Worm (Caenorhabditis elegans) whole organism, midembryonic: ENCODE measurements around the gene C54E10.11.

Experiments used
- T22C8.4 ChIP-seq: fragments of 200-800 bp; sonication (Bioruptor generic); IDR thresholded peaks from 2 replicates; pipeline ENCODE4 v1.3.6; 2022; ENCODE audit warnings: missing genetic modification characterization, missing compliant biosample characterization
- flt-1 ChIP-seq: fragments of 200-800 bp; sonication (Bioruptor generic); IDR thresholded peaks from 2 replicates; pipeline ENCODE4 v1.3.6; 2022; ENCODE audit warnings: missing genetic modification characterization, missing compliant biosample characterization
- klf-2 ChIP-seq: fragments of 200-800 bp; sonication (Bioruptor generic); conservative IDR thresholded peaks from 2 replicates; pipeline ENCODE4 v1.3.6; 2022; ENCODE audit warnings: missing genetic modification reagents, missing genetic modification characterization, missing compliant biosample characterization
- med-1 ChIP-seq: sonication (generic microtip); optimal IDR thresholded peaks from 2 replicates; lab custom pipeline; 2017; ENCODE audit warnings: missing genetic modification characterization, mild to moderate bottlenecking, missing compliant biosample characterization, antibody characterized with exemption, missing genetic modification reagents; ENCODE audit not compliant: insufficient read depth
- ref-1 ChIP-seq: fragments of 200-800 bp; sonication (Bioruptor generic); conservative IDR thresholded peaks from 2 replicates; pipeline ENCODE4 v1.3.6; 2022; ENCODE audit warnings: missing genetic modification reagents, missing genetic modification characterization, missing compliant biosample characterization
- ztf-29 ChIP-seq: fragments of 200-800 bp; sonication (Bioruptor generic); IDR thresholded peaks from 2 replicates; pipeline ENCODE4 v1.3.6; 2022; ENCODE audit warnings: missing genetic modification reagents, missing genetic modification characterization, missing compliant biosample characterization

- TF ChIP-seq T22C8.4 (GFP tag; lab: Robert Waterston, UW) (no peak), klf-2 (GFP tag; lab: Robert Waterston, UW) (no peak), flt-1 (GFP tag; lab: Robert Waterston, UW) (no peak), ztf-29 (no peak), ref-1 (GFP tag; lab: Robert Waterston, UW) (no peak), med-1 (GFP tag; lab: Kevin White, UChicago) (no peak)
These were observed 17.7 kb upstream of the C54E10.11 start, which contains the start of gene ncs-5 for ce11 chrV:18819643-18820042.
